Worm (Caenorhabditis elegans): ENCODE data around the gene mans-4.

DNA sequence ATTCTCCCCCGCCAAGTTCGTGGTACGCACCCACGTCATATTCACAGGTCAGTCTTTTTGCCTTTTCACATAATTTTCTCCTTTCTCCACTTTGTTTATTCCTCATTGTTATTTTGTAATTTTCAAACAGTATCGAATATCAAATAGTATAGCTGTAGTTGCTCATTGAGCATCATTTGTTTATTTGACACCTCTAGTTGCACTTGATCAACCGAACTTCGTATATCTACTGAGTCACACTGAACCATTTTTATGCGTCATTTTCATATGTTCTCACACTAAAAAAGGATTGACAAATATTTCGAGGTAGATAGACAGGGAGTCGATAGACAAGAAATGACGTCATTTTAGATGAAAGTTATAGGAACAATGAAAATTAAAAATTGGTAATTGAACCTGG, 41.9 kb upstream of the mans-4 start:
- no peak for TF ChIP-seq nhr-71 (tag; optimal IDR thresholded peaks at IDR 0.05)
- TF ChIP-seq efl-1 (optimal IDR thresholded peaks at IDR 0.05): no peak
- no peak for TF ChIP-seq efl-1 (GFP tag; optimal IDR thresholded peaks at IDR 0.05 in 1 of 2)
- no peak for TF ChIP-seq nhr-76 (tag; optimal IDR thresholded peaks at IDR 0.05)
- TF ChIP-seq lin-35 (GFP tag; optimal IDR thresholded peaks at IDR 0.05): no peak
- no peak for TF ChIP-seq unc-130 (tag; optimal IDR thresholded peaks at IDR 0.05)
